Worm (Caenorhabditis elegans) whole organism, young adult: ENCODE data around the gene Y116A8C.27.
A peak's percentile ranks its signal among the peaks of the same experiment; 100 is the strongest.

Experiments used
- B0261.1 ChIP-seq: sonication (generic microtip); optimal IDR thresholded peaks from 2 replicates; lab custom pipeline; 2016; ENCODE audit warnings: mild to moderate bottlenecking, missing genetic modification characterization, moderate library complexity, missing compliant biosample characterization
- C17E4.6 ChIP-seq: fragments of 200-800 bp; sonication (Bioruptor generic); IDR thresholded peaks from 2 replicates; pipeline ENCODE4 v1.3.6; 2022; ENCODE audit warnings: missing genetic modification reagents, missing genetic modification characterization, missing compliant biosample characterization
- D2030.7 ChIP-seq: fragments of 200-800 bp; sonication (Bioruptor generic); IDR thresholded peaks from 2 replicates; pipeline ENCODE4 v1.3.6; 2022; ENCODE audit warnings: missing genetic modification reagents, missing genetic modification characterization, missing compliant biosample characterization
- F39B2.1 ChIP-seq: fragments of 200-800 bp; sonication (Bioruptor generic); IDR thresholded peaks from 2 replicates; pipeline ENCODE4 v1.3.6; 2022; ENCODE audit warnings: missing genetic modification reagents, missing genetic modification characterization, missing compliant biosample characterization
- Y53F4B.3 ChIP-seq: fragments of 200-800 bp; sonication (Bioruptor generic); IDR thresholded peaks from 2 replicates; pipeline ENCODE4 v1.3.6; 2022; ENCODE audit warnings: missing genetic modification reagents, missing genetic modification characterization, missing compliant biosample characterization
- Y53G8AR.9 ChIP-seq: fragments of 200-800 bp; sonication (Bioruptor generic); conservative IDR thresholded peaks from 2 replicates; pipeline ENCODE4 v1.3.6; 2022; ENCODE audit warnings: missing genetic modification reagents, missing genetic modification characterization, missing compliant biosample characterization
- Y79H2A.3 ChIP-seq: fragments of 200-800 bp; sonication (Bioruptor generic); conservative IDR thresholded peaks from 2 replicates; pipeline ENCODE4 v1.3.6; 2022; ENCODE audit warnings: missing genetic modification reagents, missing genetic modification characterization, missing compliant biosample characterization
- akir-1 ChIP-seq: fragments of 200-800 bp; sonication (Bioruptor generic); optimal IDR thresholded peaks from 2 replicates; lab custom pipeline; 2018; ENCODE audit warnings: mild to moderate bottlenecking, missing genetic modification characterization, moderate library complexity, missing compliant biosample characterization
- aptf-2 ChIP-seq: fragments of 200-800 bp; sonication (Bioruptor generic); conservative IDR thresholded peaks from 2 replicates; pipeline ENCODE4 v1.3.6; 2022; ENCODE audit warnings: missing genetic modification reagents, missing genetic modification characterization, missing compliant biosample characterization
- attf-5 ChIP-seq: fragments of 200-800 bp; sonication (Bioruptor generic); optimal IDR thresholded peaks from 2 replicates; lab custom pipeline; 2018; ENCODE audit warnings: mild to moderate bottlenecking, missing genetic modification characterization, missing compliant biosample characterization
- attf-6 ChIP-seq: fragments of 200-800 bp; sonication (Bioruptor generic); IDR thresholded peaks from 2 replicates; pipeline ENCODE4 v1.3.6; 2022; ENCODE audit warnings: missing genetic modification reagents, missing genetic modification characterization, missing compliant biosample characterization
- bed-1 ChIP-seq: fragments of 200-800 bp; sonication (Bioruptor generic); IDR thresholded peaks from 2 replicates; pipeline ENCODE4 v1.3.6; 2022; ENCODE audit warnings: missing genetic modification reagents, missing genetic modification characterization, missing compliant biosample characterization
- ccch-3 ChIP-seq: fragments of 200-800 bp; sonication (Bioruptor generic); optimal IDR thresholded peaks from 2 replicates; lab custom pipeline; 2018; ENCODE audit warnings: mild to moderate bottlenecking, missing genetic modification characterization, missing compliant biosample characterization
- cebp-1 ChIP-seq, 2 experiments: fragments of 200-800 bp in 1 of 2; sonication (Bioruptor generic) in 1 of 2; sonication (generic microtip) in 1 of 2; IDR thresholded peaks in 1 of 2; optimal IDR thresholded peaks in 1 of 2; 2 replicates each; pipeline versions ENCODE4 v1.3.6 to Lab custom; 2017 to 2022; ENCODE audit warnings: missing compliant biosample characterization in 2 of 2, missing genetic modification characterization in 2 of 2, mild to moderate bottlenecking in 1 of 2, missing genetic modification reagents in 1 of 2, moderate library complexity in 1 of 2
- cebp-2 ChIP-seq: fragments of 200-800 bp; sonication (Bioruptor generic); IDR thresholded peaks from 2 replicates; pipeline ENCODE4 v1.3.6; 2022; ENCODE audit warnings: missing genetic modification characterization, missing compliant biosample characterization
- ceh-100 ChIP-seq: fragments of 200-800 bp; sonication (Bioruptor generic); IDR thresholded peaks from 2 replicates; pipeline ENCODE4 v1.3.6; 2022; ENCODE audit warnings: missing genetic modification reagents, missing genetic modification characterization, missing compliant biosample characterization
- egrh-3 ChIP-seq: fragments of 200-800 bp; sonication (Bioruptor generic); IDR thresholded peaks from 2 replicates; pipeline ENCODE4 v1.3.6; 2022; ENCODE audit warnings: missing genetic modification reagents, missing genetic modification characterization, missing compliant biosample characterization
- ekl-4 ChIP-seq: fragments of 200-800 bp; sonication (Bioruptor generic); IDR thresholded peaks from 2 replicates; pipeline ENCODE4 v1.3.6; 2022; ENCODE audit warnings: missing genetic modification reagents, missing genetic modification characterization, missing compliant biosample characterization
- fkh-3 ChIP-seq: sonication (generic microtip); optimal IDR thresholded peaks from 2 replicates; lab custom pipeline; 2016; ENCODE audit warnings: mild to moderate bottlenecking, missing genetic modification characterization, missing compliant biosample characterization
- him-1 ChIP-seq: sonication (generic microtip); optimal IDR thresholded peaks from 2 replicates; lab custom pipeline; 2016; ENCODE audit warnings: missing genotype, missing genetic modification reagents, missing genetic modification characterization, missing compliant biosample characterization
- lin-40 ChIP-seq: sonication (generic microtip); optimal IDR thresholded peaks from 2 replicates; lab custom pipeline; 2016; ENCODE audit warnings: missing genetic modification characterization, mild to moderate bottlenecking, missing compliant biosample characterization, missing genotype, missing genetic modification reagents
- madf-10 ChIP-seq: sonication (generic microtip); optimal IDR thresholded peaks from 2 replicates; lab custom pipeline; 2016; ENCODE audit warnings: mild to moderate bottlenecking, missing genetic modification characterization, missing compliant biosample characterization
- madf-6 ChIP-seq: fragments of 200-800 bp; sonication (Bioruptor generic); IDR thresholded peaks from 2 replicates; pipeline ENCODE4 v1.3.6; 2022; ENCODE audit warnings: missing genetic modification reagents, missing genetic modification characterization, missing compliant biosample characterization
- mcd-1 ChIP-seq: fragments of 200-800 bp; sonication (Bioruptor generic); IDR thresholded peaks from 2 replicates; pipeline ENCODE4 v1.3.6; 2022; ENCODE audit warnings: missing genetic modification reagents, missing genetic modification characterization, missing compliant biosample characterization
- mel-28 ChIP-seq: sonication (generic microtip); optimal IDR thresholded peaks from 2 replicates; lab custom pipeline; 2016; ENCODE audit warnings: borderline replicate concordance, mild to moderate bottlenecking, missing genetic modification characterization, missing compliant biosample characterization
- mxl-1 ChIP-seq: sonication (generic microtip); optimal IDR thresholded peaks from 2 replicates; lab custom pipeline; 2016; ENCODE audit warnings: missing genetic modification characterization, missing compliant biosample characterization
- nfyb-1 ChIP-seq: fragments of 200-800 bp; sonication (Bioruptor generic); IDR thresholded peaks from 2 replicates; pipeline ENCODE4 v1.3.6; 2022; ENCODE audit warnings: missing genetic modification reagents, missing genetic modification characterization, missing compliant biosample characterization
- nhr-27 ChIP-seq: fragments of 200-800 bp; sonication (Bioruptor generic); optimal IDR thresholded peaks from 2 replicates; lab custom pipeline; 2018; ENCODE audit warnings: mild to moderate bottlenecking, missing genetic modification characterization, moderate library complexity, missing compliant biosample characterization
- pha-4 ChIP-seq: fragments of 150-350 bp; sonication (generic microtip); optimal IDR thresholded peaks from 2 replicates; lab custom pipeline; 2014; ENCODE audit warnings: missing biosample characterization, missing genetic modification reagents, missing genetic modification characterization
- repo-1 ChIP-seq: sonication (generic microtip); optimal IDR thresholded peaks from 2 replicates; lab custom pipeline; 2017; ENCODE audit warnings: mild to moderate bottlenecking, missing genetic modification characterization, missing compliant biosample characterization
- snpc-4 ChIP-seq, 5 experiments: fragments of 150-350 bp in 1 of 5; sonication (generic microtip) in 4 of 5; optimal IDR thresholded peaks; 2 replicates each; lab custom pipeline; 2014 to 2018; ENCODE audit warnings: missing genetic modification characterization in 5 of 5, missing biosample characterization in 3 of 5, antibody characterized with exemption in 2 of 5, mild to moderate bottlenecking in 2 of 5, missing compliant biosample characterization in 2 of 5, missing genotype in 2 of 5, moderate library complexity in 2 of 5, missing genetic modification reagents in 1 of 5
- tbp1 ChIP-seq: fragments of 200-800 bp; sonication (Bioruptor generic); optimal IDR thresholded peaks from 2 replicates; lab custom pipeline; 2018; ENCODE audit warnings: mild to moderate bottlenecking, missing genetic modification characterization, missing compliant biosample characterization
- unc-130 ChIP-seq: sonication (generic microtip); optimal IDR thresholded peaks from 2 replicates; lab custom pipeline; 2016; ENCODE audit warnings: missing genetic modification reagents, missing genetic modification characterization, missing compliant biosample characterization
- zfh-2 ChIP-seq: fragments of 200-800 bp; sonication (Bioruptor generic); conservative IDR thresholded peaks from 2 replicates; pipeline ENCODE4 v1.3.6; 2022; ENCODE audit warnings: missing genetic modification reagents, missing genetic modification characterization, missing compliant biosample characterization
- zim-3 ChIP-seq: sonication (generic microtip); optimal IDR thresholded peaks from 2 replicates; lab custom pipeline; 2017; ENCODE audit warnings: mild to moderate bottlenecking, missing genetic modification characterization, moderate library complexity, missing compliant biosample characterization

Y116A8C.27 gene

DNA sequence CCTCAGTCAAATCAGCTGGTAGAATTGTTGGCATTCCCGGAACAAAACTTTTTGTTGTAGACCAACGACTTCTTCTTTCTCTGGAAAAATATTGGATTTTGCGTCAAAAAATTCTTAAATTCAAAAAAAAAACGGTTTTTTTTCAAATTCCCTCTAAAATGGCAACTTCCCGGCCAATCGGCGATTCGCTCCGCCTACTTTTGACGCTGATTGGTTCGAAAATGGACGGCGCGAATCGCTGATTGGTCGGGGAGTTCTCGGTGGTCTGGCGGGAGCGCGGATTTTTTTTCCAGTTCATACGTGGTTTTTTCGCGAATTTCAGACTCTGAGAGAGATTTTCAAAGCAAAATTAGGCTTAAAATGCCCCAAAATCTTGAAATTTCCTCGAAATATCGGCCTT, 12.7 kb upstream of the Y116A8C.27 start:
- TF ChIP-seq nfyb-1 (GFP tag; lab: Robert Waterston, UW), result peak; percentile 63; the same call in 1 of the 2 replicates
- no peak for TF ChIP-seq madf-6
- no peak for TF ChIP-seq zim-3 (tag; lab: Kevin White, UChicago)

ce11 chrIV:17108200-17108599, 12.1 kb upstream of the Y116A8C.27 start:
- no peak for TF ChIP-seq fkh-3 (tag; lab: Kevin White, UChicago)
- 0 out of 2 replicates have a peak, but pooled peaks have one; percentile 8 for TF ChIP-seq Y53G8AR.9
- TF ChIP-seq attf-6 (GFP tag; lab: Robert Waterston, UW), result 0 out of 2 replicates have a peak, but pooled peaks have one; percentile 12
- no peak for TF ChIP-seq nhr-27 (tag; lab: Kevin White, UChicago)
- TF ChIP-seq tbp1 (GFP tag; lab: Kevin White, UChicago), result no peak
- TF ChIP-seq D2030.7 (GFP tag; lab: Robert Waterston, UW), result peak; percentile 29; the same call in 1 of the 2 replicates
- no peak for TF ChIP-seq nfyb-1 (GFP tag; lab: Robert Waterston, UW)
- TF ChIP-seq akir-1 (GFP tag; lab: Kevin White, UChicago), result no peak
- no peak for TF ChIP-seq madf-10 (tag; lab: Kevin White, UChicago)
- no peak for TF ChIP-seq ekl-4 (GFP tag; lab: Robert Waterston, UW)
- TF ChIP-seq snpc-4 (GFP tag; optimal IDR thresholded peaks at IDR 0.05; lab: Kevin White, UChicago), result no peak
- peak in 1 of 4 experiments; percentile 6 for TF ChIP-seq snpc-4 (tag; optimal IDR thresholded peaks at IDR 0.05; lab: Kevin White, UChicago)
- peak; percentile 74 for TF ChIP-seq ceh-100 (GFP tag; lab: Robert Waterston, UW)
- TF ChIP-seq pha-4 (tag; lab: Kevin White, UChicago), result no peak

- peak; percentile 39 for TF ChIP-seq repo-1 (tag; lab: Kevin White, UChicago)
- TF ChIP-seq cebp-2 (GFP tag; lab: Robert Waterston, UW), result 0 out of 2 replicates have a peak, but pooled peaks have one; percentile 22
- TF ChIP-seq lin-40 (tag; lab: Kevin White, UChicago), result no peak
- peak; percentile 81 for TF ChIP-seq zfh-2 (GFP tag; lab: Robert Waterston, UW)
- peak; percentile 70; the same call in 1 of the 2 replicates for TF ChIP-seq egrh-3 (GFP tag; lab: Robert Waterston, UW)
Measured at ce11 chrIV:17105578-17105977, 9.5 kb upstream of the Y116A8C.27 start.

DNA sequence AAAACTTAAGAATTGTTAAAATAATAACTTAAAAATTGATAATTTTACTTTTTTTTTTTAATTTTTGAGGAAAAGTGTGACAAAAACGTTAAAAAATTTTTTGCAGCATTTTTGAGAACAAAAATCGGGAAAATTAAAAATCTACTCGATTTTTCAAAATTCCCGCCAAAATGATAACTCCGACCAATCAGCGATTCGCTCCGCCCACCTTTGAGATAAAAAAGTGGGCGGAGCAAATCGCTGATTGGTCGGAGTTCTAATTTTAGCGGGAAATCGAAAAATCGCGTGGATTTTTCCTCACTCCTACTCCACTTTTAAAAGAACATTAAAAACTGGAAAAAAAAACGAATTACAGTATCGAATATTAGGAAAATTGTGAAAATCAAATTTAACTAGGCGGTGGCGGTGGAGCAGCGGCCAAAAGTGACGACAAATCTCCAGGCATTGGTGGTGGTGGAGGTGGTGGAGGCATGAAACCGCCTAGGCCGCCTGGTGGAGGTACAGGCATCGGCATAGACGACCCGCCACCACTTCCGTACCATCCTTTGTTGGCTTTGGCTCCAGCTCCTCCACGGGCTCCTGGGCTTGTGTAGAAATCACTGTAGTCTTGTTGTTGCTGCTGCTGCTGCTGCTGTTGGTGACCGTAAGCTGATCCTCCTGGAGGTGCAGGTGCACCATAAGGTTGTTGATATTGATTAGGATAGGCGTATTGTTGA, 8.2 kb upstream of the Y116A8C.27 start:
- TF ChIP-seq egrh-3 (GFP tag; lab: Robert Waterston, UW), result peak; percentile 35; the same call in 1 of the 2 replicates
- peak; percentile 68 for TF ChIP-seq nfyb-1 (GFP tag; lab: Robert Waterston, UW)
- peak; percentile 76 for TF ChIP-seq zfh-2 (GFP tag; lab: Robert Waterston, UW)
- TF ChIP-seq F39B2.1 (GFP tag; lab: Robert Waterston, UW), result no peak
- no peak for TF ChIP-seq snpc-4 (GFP tag; optimal IDR thresholded peaks at IDR 0.05; lab: Kevin White, UChicago)
- peak in 1 of 4 experiments; percentile 21 for TF ChIP-seq snpc-4 (tag; optimal IDR thresholded peaks at IDR 0.05; lab: Kevin White, UChicago)

ce11 chrIV:17103615-17104014, 7.5 kb upstream of the Y116A8C.27 start, which contains the start of gene Y116A8C.30:
TSS of gene Y116A8C.30 (minus strand) at chrIV:17103715.
- TF ChIP-seq mel-28 (tag; lab: Kevin White, UChicago) (no peak), snpc-4 (GFP tag; optimal IDR thresholded peaks at IDR 0.05; lab: Kevin White, UChicago) (no peak), snpc-4 (tag; optimal IDR thresholded peaks at IDR 0.05; lab: Kevin White, UChicago) (peak in 1 of 4 experiments; percentile 45)

DNA sequence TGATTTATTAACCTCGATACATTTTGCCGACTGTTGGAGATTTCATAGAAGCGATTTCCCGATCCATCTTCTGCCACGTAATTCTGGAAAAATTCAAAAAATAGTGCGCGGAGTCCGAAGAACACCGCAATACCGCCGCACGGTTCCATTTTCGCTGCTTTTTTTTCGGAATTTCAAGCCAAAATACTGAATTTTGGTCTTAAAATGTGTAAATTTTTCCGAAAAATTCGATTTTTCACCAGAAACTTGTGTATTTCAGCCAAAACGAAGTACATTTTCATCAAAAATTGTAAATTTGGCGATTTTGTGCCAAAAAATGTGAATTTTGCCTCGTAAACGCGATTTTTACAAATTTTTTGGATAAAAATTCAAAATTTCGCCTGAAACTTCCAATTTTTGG, 7.0 kb upstream of the Y116A8C.27 start:
- no peak for TF ChIP-seq cebp-1 (GFP tag; IDR thresholded peaks at IDR 0.05; lab: Robert Waterston, UW)
- TF ChIP-seq cebp-1 (tag; optimal IDR thresholded peaks at IDR 0.05; lab: Kevin White, UChicago), result no peak
- TF ChIP-seq unc-130 (GFP tag; lab: Kevin White, UChicago), result no peak
- no peak for TF ChIP-seq him-1 (tag; lab: Kevin White, UChicago)
- TF ChIP-seq bed-1 (GFP tag; lab: Robert Waterston, UW), result no peak
- no peak for TF ChIP-seq Y79H2A.3 (GFP tag; lab: Robert Waterston, UW)
- TF ChIP-seq aptf-2 (GFP tag; lab: Robert Waterston, UW), result no peak
- TF ChIP-seq B0261.1, result no peak
- no peak for TF ChIP-seq mcd-1
- TF ChIP-seq ccch-3, result no peak
- TF ChIP-seq attf-5 (GFP tag; lab: Kevin White, UChicago), result no peak
- TF ChIP-seq madf-10 (tag; lab: Kevin White, UChicago), result no peak
- TF ChIP-seq C17E4.6 (GFP tag; lab: Robert Waterston, UW), result no peak
- TF ChIP-seq Y53F4B.3 (GFP tag; lab: Robert Waterston, UW), result no peak
- TF ChIP-seq mel-28 (tag; lab: Kevin White, UChicago), result no peak
- TF ChIP-seq mxl-1 (tag; lab: Kevin White, UChicago), result no peak
